Worm (Caenorhabditis elegans) whole organism, L4 larva: ENCODE measurements around the gene clec-56.

Experiments used
- D1046.2 ChIP-seq: fragments of 200-800 bp; sonication (Bioruptor generic); IDR thresholded peaks from 2 replicates; pipeline ENCODE4 v1.3.6; 2022; ENCODE audit warnings: missing genetic modification characterization, missing compliant biosample characterization
- F10B5.3 ChIP-seq: sonication (generic microtip); optimal IDR thresholded peaks from 2 replicates; lab custom pipeline; 2016; ENCODE audit warnings: mild to moderate bottlenecking, missing genetic modification characterization, missing compliant biosample characterization
- F37D6.2 ChIP-seq: sonication (generic microtip); optimal IDR thresholded peaks from 2 replicates; lab custom pipeline; 2016; ENCODE audit warnings: mild to moderate bottlenecking, missing genetic modification characterization, missing compliant biosample characterization
- F44E2.7 ChIP-seq: fragments of 200-800 bp; sonication (Bioruptor generic); IDR thresholded peaks from 2 replicates; pipeline ENCODE4 v2.1.2; 2022; ENCODE audit warnings: missing genetic modification characterization, missing compliant biosample characterization
- R02D3.7 ChIP-seq: fragments of 150-350 bp; sonication (generic microtip); optimal IDR thresholded peaks from 3 replicates; lab custom pipeline; 2014; ENCODE audit warnings: missing biosample characterization, missing genetic modification characterization
- T26A8.4 ChIP-seq: fragments of 200-800 bp; sonication (Bioruptor generic); IDR thresholded peaks from 2 replicates; pipeline ENCODE4 v1.3.6; 2022; ENCODE audit warnings: missing genetic modification characterization, missing compliant biosample characterization
- Y5F2A.4 ChIP-seq: fragments of 200-800 bp; sonication (Bioruptor generic); optimal IDR thresholded peaks from 2 replicates; lab custom pipeline; 2018; ENCODE audit warnings: mild to moderate bottlenecking, missing genetic modification characterization, missing compliant biosample characterization
- Y75B8A.6 ChIP-seq: fragments of 200-800 bp; sonication (Bioruptor generic); IDR thresholded peaks from 2 replicates; pipeline ENCODE4 v1.3.6; 2022; ENCODE audit warnings: missing genetic modification reagents, missing genetic modification characterization, missing compliant biosample characterization
- ZK337.2 ChIP-seq: fragments of 200-800 bp; sonication (Bioruptor generic); IDR thresholded peaks from 2 replicates; pipeline ENCODE4 v1.3.6; 2022; ENCODE audit warnings: missing genetic modification reagents, missing genetic modification characterization, missing compliant biosample characterization
- ZK546.5 ChIP-seq, 2 experiments: sonication (generic microtip); optimal IDR thresholded peaks; 2 replicates each; lab custom pipeline; 2017; ENCODE audit warnings: missing biosample characterization in 2 of 2, missing genetic modification characterization in 2 of 2
- aha-1 ChIP-seq: fragments of 150-350 bp; peaks from one replicate; lab custom pipeline; 2014; ENCODE audit warnings: missing biosample characterization, missing genetic modification characterization
- ceh-32 ChIP-seq: sonication (generic microtip); optimal IDR thresholded peaks from 2 replicates; lab custom pipeline; 2016; ENCODE audit warnings: mild to moderate bottlenecking, missing genetic modification characterization, missing compliant biosample characterization; ENCODE audit not compliant: poor library complexity
- ceh-44 ChIP-seq: fragments of 200-800 bp; sonication (Bioruptor generic); IDR thresholded peaks from 2 replicates; pipeline ENCODE4 v1.3.6; 2022; ENCODE audit warnings: missing genetic modification reagents, missing genetic modification characterization, missing compliant biosample characterization
- ceh-62 ChIP-seq: sonication (generic microtip); optimal IDR thresholded peaks from 2 replicates; lab custom pipeline; 2017; ENCODE audit warnings: missing biosample characterization, missing genetic modification characterization
- ctbp-1 ChIP-seq: fragments of 200-800 bp; sonication (Bioruptor generic); IDR thresholded peaks from 2 replicates; pipeline ENCODE4 v1.3.6; 2022; ENCODE audit warnings: missing genetic modification reagents, missing genetic modification characterization, missing compliant biosample characterization
- daf-12 ChIP-seq: fragments of 150-350 bp; optimal IDR thresholded peaks from 2 replicates; lab custom pipeline; 2014; ENCODE audit warnings: missing biosample characterization, missing genetic modification reagents, missing genetic modification characterization
- dmd-9 ChIP-seq: fragments of 200-800 bp; sonication (Bioruptor generic); IDR thresholded peaks from 2 replicates; pipeline ENCODE4 v1.3.6; 2022; ENCODE audit warnings: missing genetic modification reagents, missing genetic modification characterization, missing compliant biosample characterization
- dpl-1 ChIP-seq: fragments of 150-350 bp; optimal IDR thresholded peaks from 2 replicates; lab custom pipeline; 2014; ENCODE audit warnings: missing biosample characterization, missing genetic modification reagents, missing genetic modification characterization
- duxl-1 ChIP-seq: sonication (generic microtip); optimal IDR thresholded peaks from 2 replicates; lab custom pipeline; 2016; ENCODE audit warnings: mild to moderate bottlenecking, missing genetic modification characterization, moderate library complexity, missing compliant biosample characterization; ENCODE audit not compliant: poor library complexity
- dve-1 ChIP-seq: sonication (generic microtip); optimal IDR thresholded peaks from 2 replicates; lab custom pipeline; 2017; ENCODE audit warnings: antibody characterized with exemption, mild to moderate bottlenecking, missing genetic modification characterization, missing compliant biosample characterization; ENCODE audit not compliant: insufficient read depth
- egl-27 ChIP-seq: sonication (generic microtip); optimal IDR thresholded peaks from 3 replicates; lab custom pipeline; 2017; ENCODE audit warnings: missing biosample characterization, missing genetic modification reagents, missing genetic modification characterization
- egl-43 ChIP-seq: fragments of 200-800 bp; sonication (Bioruptor generic); IDR thresholded peaks from 2 replicates; pipeline ENCODE4 v1.3.6; 2022; ENCODE audit warnings: missing genetic modification reagents, missing genetic modification characterization, missing compliant biosample characterization
- fkh-10 ChIP-seq: fragments of 150-350 bp; optimal IDR thresholded peaks from 2 replicates; lab custom pipeline; 2014; ENCODE audit warnings: missing biosample characterization, missing genetic modification reagents, missing genetic modification characterization
- hlh-11 ChIP-seq: fragments of 200-800 bp; sonication (Bioruptor generic); optimal IDR thresholded peaks from 2 replicates; lab custom pipeline; 2018; ENCODE audit warnings: mild to moderate bottlenecking, missing genetic modification characterization, missing compliant biosample characterization
- jun-1 ChIP-seq: fragments of 150-350 bp; optimal IDR thresholded peaks from 2 replicates; lab custom pipeline; 2014; ENCODE audit warnings: missing biosample characterization, missing genetic modification reagents, missing genetic modification characterization
- lim-7 ChIP-seq: fragments of 200-800 bp; sonication (Bioruptor generic); IDR thresholded peaks from 2 replicates; pipeline ENCODE4 v1.3.6; 2022; ENCODE audit warnings: missing genetic modification characterization, missing compliant biosample characterization
- lin-15B ChIP-seq: fragments of 150-350 bp; sonication (generic microtip); optimal IDR thresholded peaks from 3 replicates; lab custom pipeline; 2014; ENCODE audit warnings: missing biosample characterization, missing genetic modification characterization
- lsy-2 ChIP-seq, 2 experiments: fragments of 150-350 bp in 1 of 2; sonication (generic microtip) in 1 of 2; optimal IDR thresholded peaks; 2 replicates each; lab custom pipeline; 2014 to 2017; ENCODE audit warnings: missing biosample characterization in 2 of 2, missing genetic modification characterization in 2 of 2
- madf-9 ChIP-seq: fragments of 200-800 bp; sonication (Bioruptor generic); conservative IDR thresholded peaks from 2 replicates; pipeline ENCODE4 v1.3.6; 2022; ENCODE audit warnings: missing genetic modification reagents, missing genetic modification characterization, missing compliant biosample characterization
- mes-2 ChIP-seq: sonication (generic microtip); optimal IDR thresholded peaks from 2 replicates; lab custom pipeline; 2016; ENCODE audit warnings: missing genotype, mild to moderate bottlenecking, missing genetic modification characterization, missing compliant biosample characterization; ENCODE audit not compliant: poor library complexity, severe bottlenecking
- nhr-10 ChIP-seq: fragments of 150-350 bp; optimal IDR thresholded peaks from 2 replicates; lab custom pipeline; 2014; ENCODE audit warnings: missing biosample characterization, missing genetic modification characterization
- nhr-102 ChIP-seq: sonication (generic microtip); optimal IDR thresholded peaks from 2 replicates; lab custom pipeline; 2016; ENCODE audit warnings: mild to moderate bottlenecking, missing genetic modification characterization, moderate library complexity, missing compliant biosample characterization
- nhr-111 ChIP-seq: fragments of 200-800 bp; sonication (Bioruptor generic); optimal IDR thresholded peaks from 2 replicates; lab custom pipeline; 2018; ENCODE audit warnings: mild to moderate bottlenecking, missing genetic modification characterization, missing compliant biosample characterization
- nhr-28 ChIP-seq: fragments of 150-350 bp; optimal IDR thresholded peaks from 2 replicates; lab custom pipeline; 2014; ENCODE audit warnings: missing biosample characterization, missing genetic modification characterization
- nhr-42 ChIP-seq: fragments of 200-800 bp; sonication (Bioruptor generic); IDR thresholded peaks from 2 replicates; pipeline ENCODE4 v1.3.6; 2022; ENCODE audit warnings: missing genetic modification characterization, missing compliant biosample characterization
- nhr-6 ChIP-seq: fragments of 150-350 bp; optimal IDR thresholded peaks from 2 replicates; lab custom pipeline; 2014; ENCODE audit warnings: missing biosample characterization, missing genetic modification characterization
- pha-4 ChIP-seq, 2 experiments: fragments of 150-350 bp in 1 of 2; fragments of 200-800 bp in 1 of 2; sonication (Bioruptor generic) in 1 of 2; IDR thresholded peaks in 1 of 2; optimal IDR thresholded peaks in 1 of 2; 2 replicates each; pipeline versions ENCODE4 v1.3.6 to Lab custom; 2014 to 2022; ENCODE audit warnings: missing genetic modification characterization in 2 of 2, missing genetic modification reagents in 2 of 2, missing biosample characterization in 1 of 2, missing compliant biosample characterization in 1 of 2
- pqm-1 ChIP-seq: sonication (generic microtip); optimal IDR thresholded peaks from 2 replicates; lab custom pipeline; 2017; ENCODE audit warnings: missing biosample characterization, missing genetic modification characterization
- skn-1 ChIP-seq: fragments of 150-350 bp; optimal IDR thresholded peaks from 2 replicates; lab custom pipeline; 2014; ENCODE audit warnings: missing biosample characterization, missing genetic modification characterization
- snpc-4 ChIP-seq: fragments of 150-350 bp; optimal IDR thresholded peaks from 2 replicates; lab custom pipeline; 2014; ENCODE audit warnings: missing biosample characterization, missing genetic modification characterization
- tag-97 ChIP-seq: fragments of 200-800 bp; sonication (Bioruptor generic); IDR thresholded peaks from 2 replicates; pipeline ENCODE4 v1.3.6; 2022; ENCODE audit warnings: missing genetic modification characterization, missing compliant biosample characterization
- unc-130 ChIP-seq: sonication (generic microtip); optimal IDR thresholded peaks from 2 replicates; lab custom pipeline; 2016; ENCODE audit warnings: missing genetic modification reagents, missing genetic modification characterization, missing compliant biosample characterization
- zfp-2 ChIP-seq: sonication (generic microtip); optimal IDR thresholded peaks from 2 replicates; lab custom pipeline; 2016; ENCODE audit warnings: mild to moderate bottlenecking, missing genetic modification characterization, missing compliant biosample characterization
- zfp-3 ChIP-seq: fragments of 200-800 bp; sonication (Bioruptor generic); conservative IDR thresholded peaks from 2 replicates; pipeline ENCODE4 v1.3.6; 2022; ENCODE audit warnings: missing genetic modification reagents, missing genetic modification characterization, missing compliant biosample characterization
- zip-11 ChIP-seq: fragments of 200-800 bp; sonication (Bioruptor generic); IDR thresholded peaks from 2 replicates; pipeline ENCODE4 v1.3.6; 2022; ENCODE audit warnings: missing genetic modification characterization, missing compliant biosample characterization
- ztf-11 ChIP-seq: fragments of 150-350 bp; optimal IDR thresholded peaks from 2 replicates; lab custom pipeline; 2014; ENCODE audit warnings: missing biosample characterization, missing genetic modification characterization
- ztf-7 ChIP-seq: fragments of 150-350 bp; optimal IDR thresholded peaks from 2 replicates; lab custom pipeline; 2014; ENCODE audit warnings: missing biosample characterization, missing genetic modification characterization

clec-56 gene

ce11 chrV:14522514-14522913, 48.3 kb downstream of the clec-56 start, which contains the start of gene C53A5.16:
C53A5.16 (minus strand) TSS chrV:14522614.
- no peak for TF ChIP-seq ztf-7 (tag; lab: Kevin White, UChicago)
- TF ChIP-seq zfp-2, result no peak
- TF ChIP-seq nhr-111 (GFP tag; lab: Kevin White, UChicago), result no peak
- TF ChIP-seq madf-9, result no peak
- TF ChIP-seq ctbp-1 (GFP tag; lab: Robert Waterston, UW), result no peak
- no peak for TF ChIP-seq dmd-9
- TF ChIP-seq D1046.2 (GFP tag; lab: Robert Waterston, UW), result no peak
- no peak for TF ChIP-seq ZK546.5 (tag; optimal IDR thresholded peaks at IDR 0.05; lab: Kevin White, UChicago)
- no peak for TF ChIP-seq nhr-10 (tag; lab: Kevin White, UChicago)
- no peak for TF ChIP-seq aha-1 (tag; lab: Kevin White, UChicago)
- no peak for TF ChIP-seq pha-4 (GFP tag; IDR thresholded peaks at IDR 0.05; lab: Robert Waterston, UW)
- TF ChIP-seq pha-4 (tag; optimal IDR thresholded peaks at IDR 0.05; lab: Kevin White, UChicago), result no peak
- TF ChIP-seq Y75B8A.6 (GFP tag; lab: Robert Waterston, UW), result no peak
- no peak for TF ChIP-seq hlh-11 (tag; lab: Kevin White, UChicago)
- no peak for TF ChIP-seq duxl-1 (tag; lab: Kevin White, UChicago)
- TF ChIP-seq jun-1 (tag; lab: Kevin White, UChicago), result no peak
- TF ChIP-seq egl-27 (tag; lab: Kevin White, UChicago), result no peak
- TF ChIP-seq snpc-4, result no peak

- no peak for TF ChIP-seq zip-11
Observed at ce11 chrV:14523105-14523504, 48.9 kb downstream of the clec-56 start, which contains the start of gene C53A5.2. C53A5.2 (minus strand) TSS chrV:14523205.

ce11 chrV:14523788-14524582, 49.8 kb downstream of the clec-56 start, which contains the start of gene ril-1:
ril-1 (minus strand) TSS chrV:14524129.
- no peak for TF ChIP-seq zfp-3 (GFP tag; lab: Robert Waterston, UW)
- no peak for TF ChIP-seq nhr-42 (GFP tag; lab: Robert Waterston, UW)
- TF ChIP-seq madf-9, result no peak
- peak in 1 of 2 experiments; percentile 66 for TF ChIP-seq lsy-2 (tag; optimal IDR thresholded peaks at IDR 0.05; lab: Kevin White, UChicago)
- TF ChIP-seq F37D6.2 (tag; lab: Kevin White, UChicago), result no peak
- TF ChIP-seq T26A8.4 (GFP tag; lab: Robert Waterston, UW), result no peak
- TF ChIP-seq unc-130 (GFP tag; lab: Kevin White, UChicago), result no peak
- no peak for TF ChIP-seq pha-4 (GFP tag; IDR thresholded peaks at IDR 0.05; lab: Robert Waterston, UW)
- no peak for TF ChIP-seq pha-4 (tag; optimal IDR thresholded peaks at IDR 0.05; lab: Kevin White, UChicago)
- no peak for TF ChIP-seq ceh-62 (tag; lab: Kevin White, UChicago)
- TF ChIP-seq ceh-32, result no peak
- no peak for TF ChIP-seq zip-11
- no peak for TF ChIP-seq lin-15B (tag; lab: Kevin White, UChicago)
- no peak for TF ChIP-seq ceh-44 (GFP tag; lab: Robert Waterston, UW)
- no peak for TF ChIP-seq R02D3.7 (tag; lab: Kevin White, UChicago)
- no peak for TF ChIP-seq fkh-10 (GFP tag; lab: Kevin White, UChicago)
- no peak for TF ChIP-seq jun-1 (tag; lab: Kevin White, UChicago)
- TF ChIP-seq ztf-11 (tag; lab: Kevin White, UChicago), result no peak
- TF ChIP-seq tag-97 (GFP tag; lab: Robert Waterston, UW), result no peak
- peak; percentile 89 for TF ChIP-seq nhr-6 (tag; lab: Kevin White, UChicago)
- TF ChIP-seq dve-1 (tag; lab: Kevin White, UChicago), result no peak
- TF ChIP-seq lim-7 (GFP tag; lab: Robert Waterston, UW), result no peak
- TF ChIP-seq F44E2.7 (GFP tag; lab: Robert Waterston, UW), result no peak
- no peak for TF ChIP-seq pqm-1 (tag; lab: Kevin White, UChicago)
- peak; percentile 77 for TF ChIP-seq mes-2
- TF ChIP-seq daf-12 (tag; lab: Kevin White, UChicago), result no peak
- no peak for TF ChIP-seq nhr-102 (tag; lab: Kevin White, UChicago)
- no peak for TF ChIP-seq ZK337.2 (GFP tag; lab: Robert Waterston, UW)
- peak; percentile 59 for TF ChIP-seq nhr-28 (tag; lab: Kevin White, UChicago)
- no peak for TF ChIP-seq F10B5.3 (tag; lab: Kevin White, UChicago)
- no peak for TF ChIP-seq Y5F2A.4
- no peak for TF ChIP-seq egl-43
- TF ChIP-seq dpl-1 (GFP tag; lab: Kevin White, UChicago), result peak; percentile 53
- TF ChIP-seq skn-1, result no peak
